Fruit fly (Drosophila melanogaster) whole organism, embryonic: ENCODE measurements around the gene mRpS11.

Experiments used
- Adf1 ChIP-seq: fragments of 200-800 bp; sonication (Bioruptor generic); IDR thresholded peaks from 2 replicates; pipeline ENCODE4 v1.3.6; 2022; ENCODE audit warnings: missing biosample characterization, missing genetic modification characterization
- B-H1 ChIP-seq: fragments of 200-800 bp; sonication (Bioruptor generic); IDR thresholded peaks from 3 replicates; pipeline ENCODE4 v1.3.6; 2022; ENCODE audit warnings: missing biosample characterization, missing genetic modification characterization
- Bdp1 ChIP-seq: fragments of 200-800 bp; sonication (Bioruptor generic); optimal IDR thresholded peaks from 3 replicates; lab custom pipeline; 2016; ENCODE audit warnings: missing biosample characterization, missing genetic modification characterization
- CG10431 ChIP-seq: fragments of 200-800 bp; sonication (Bioruptor generic); optimal IDR thresholded peaks from 3 replicates; lab custom pipeline; 2018; ENCODE audit warnings: missing biosample characterization, mild to moderate bottlenecking, missing genetic modification characterization
- CG12219 ChIP-seq: fragments of 200-800 bp; sonication (Bioruptor generic); optimal IDR thresholded peaks from 3 replicates; lab custom pipeline; 2018; ENCODE audit warnings: missing biosample characterization, mild to moderate bottlenecking, missing genetic modification characterization
- CG12659 ChIP-seq: fragments of 200-800 bp; sonication (Bioruptor generic); optimal IDR thresholded peaks from 3 replicates; lab custom pipeline; 2017; ENCODE audit warnings: mild to moderate bottlenecking, missing biosample characterization, missing genetic modification reagents, missing genetic modification characterization
- CG13624 ChIP-seq: fragments of 200-800 bp; sonication (Bioruptor generic); optimal IDR thresholded peaks from 2 replicates; lab custom pipeline; 2016; ENCODE audit warnings: missing biosample characterization, missing genetic modification characterization
- CG14441 ChIP-seq: fragments of 200-800 bp; sonication (Bioruptor generic); IDR thresholded peaks from 2 replicates; pipeline ENCODE4 v1.3.6; 2022; ENCODE audit warnings: missing biosample characterization, missing genetic modification characterization
- CG15269 ChIP-seq: fragments of 200-800 bp; sonication (Bioruptor generic); optimal IDR thresholded peaks from 2 replicates; lab custom pipeline; 2018; ENCODE audit warnings: missing biosample characterization, mild to moderate bottlenecking, missing genetic modification characterization, moderate library complexity
- CG16813 ChIP-seq: fragments of 200-800 bp; sonication (Bioruptor generic); IDR thresholded peaks from 3 replicates; pipeline ENCODE4 v1.3.6; 2022; ENCODE audit warnings: missing biosample characterization, missing genetic modification characterization; ENCODE audit not compliant: partially characterized antibody
- CG17186 ChIP-seq: fragments of 200-800 bp; sonication (Bioruptor generic); optimal IDR thresholded peaks from 3 replicates; lab custom pipeline; 2017; ENCODE audit warnings: missing biosample characterization, missing genetic modification reagents, missing genetic modification characterization
- CG17361 ChIP-seq: fragments of 200-800 bp; sonication (Bioruptor generic); IDR thresholded peaks from 3 replicates; pipeline ENCODE4 v1.3.6; 2022; ENCODE audit warnings: missing biosample characterization, missing genetic modification characterization
- CG18262 ChIP-seq: fragments of 200-800 bp; optimal IDR thresholded peaks from 3 replicates; lab custom pipeline; 2019; ENCODE audit warnings: missing biosample characterization, mild to moderate bottlenecking, missing genetic modification characterization, moderate library complexity
- CG2889 ChIP-seq: fragments of 200-800 bp; sonication (Bioruptor generic); IDR thresholded peaks from 3 replicates; pipeline ENCODE4 v1.3.6; 2022; ENCODE audit warnings: missing biosample characterization, missing genetic modification characterization
- CG3163 ChIP-seq: fragments of 200-800 bp; sonication (Bioruptor generic); optimal IDR thresholded peaks from 3 replicates; lab custom pipeline; 2016; ENCODE audit warnings: missing biosample characterization, missing genetic modification characterization
- CG4360 ChIP-seq: fragments of 200-800 bp; sonication (Bioruptor generic); IDR thresholded peaks from 2 replicates; pipeline ENCODE4 v1.3.6; 2022; ENCODE audit warnings: missing biosample characterization, missing genetic modification characterization
- CG6854 ChIP-seq: fragments of 200-800 bp; sonication (Bioruptor generic); optimal IDR thresholded peaks from 3 replicates; lab custom pipeline; 2017; ENCODE audit warnings: missing biosample characterization, mild to moderate bottlenecking, missing genetic modification characterization
- CG7745 ChIP-seq: fragments of 200-800 bp; sonication (Bioruptor generic); optimal IDR thresholded peaks from 2 replicates; lab custom pipeline; 2018; ENCODE audit warnings: missing biosample characterization, mild to moderate bottlenecking, missing genetic modification characterization, moderate library complexity
- CG8281 ChIP-seq: fragments of 200-800 bp; sonication (Bioruptor generic); optimal IDR thresholded peaks from 2 replicates; lab custom pipeline; 2018; ENCODE audit warnings: missing biosample characterization, mild to moderate bottlenecking, missing genetic modification characterization, moderate library complexity
- Dfd ChIP-seq, 2 experiments: fragments of >200 bp; optimal IDR thresholded peaks; 2 replicates each; lab custom pipeline; 2017; ENCODE audit warnings: missing biosample characterization in 2 of 2, missing genetic modification characterization in 2 of 2
- Dref ChIP-seq: fragments of 200-800 bp; sonication (Bioruptor generic); IDR thresholded peaks from 2 replicates; pipeline ENCODE4 v1.3.6; 2022; ENCODE audit warnings: missing biosample characterization, missing genetic modification characterization
- E2f2 ChIP-seq: fragments of 200-800 bp; sonication (Bioruptor generic); IDR thresholded peaks from 2 replicates; pipeline ENCODE4 v1.3.6; 2022; ENCODE audit warnings: missing biosample characterization, missing genetic modification characterization
- Elba2 ChIP-seq: fragments of 200-800 bp; sonication (Bioruptor generic); optimal IDR thresholded peaks from 3 replicates; lab custom pipeline; 2016; ENCODE audit warnings: missing biosample characterization, missing genetic modification characterization
- Lim3 ChIP-seq: fragments of 200-800 bp; sonication (Bioruptor generic); IDR thresholded peaks from 2 replicates; pipeline ENCODE4 v1.3.6; 2022; ENCODE audit warnings: missing biosample characterization, missing genetic modification characterization
- MBD-R2 ChIP-seq: fragments of 200-800 bp; sonication (Bioruptor generic); IDR thresholded peaks from 2 replicates; pipeline ENCODE4 v1.3.6; 2022; ENCODE audit warnings: missing biosample characterization, missing genetic modification characterization
- Med ChIP-seq: fragments of 200-800 bp; sonication (Bioruptor generic); peaks from one replicate; lab custom pipeline; 2016; ENCODE audit warnings: missing biosample characterization, missing genetic modification characterization, mild to moderate bottlenecking, inconsistent platforms, moderate library complexity
- Scr ChIP-seq: fragments of 200-800 bp; sonication (Bioruptor generic); IDR thresholded peaks from 2 replicates; pipeline ENCODE4 v1.3.6; 2022; ENCODE audit warnings: missing biosample characterization, missing genetic modification characterization; ENCODE audit not compliant: partially characterized antibody
- Usf ChIP-seq: fragments of 200-800 bp; sonication (Bioruptor generic); optimal IDR thresholded peaks from 2 replicates; lab custom pipeline; 2017; ENCODE audit warnings: missing genotype, missing biosample characterization, missing genetic modification characterization
- ato ChIP-seq: fragments of 200-800 bp; sonication (Bioruptor generic); IDR thresholded peaks from 2 replicates; pipeline ENCODE4 v1.3.6; 2022; ENCODE audit warnings: missing biosample characterization, missing genetic modification characterization; ENCODE audit not compliant: partially characterized antibody
- cg ChIP-seq: fragments of 200-800 bp; sonication (Bioruptor generic); optimal IDR thresholded peaks from 3 replicates; lab custom pipeline; 2019; ENCODE audit warnings: missing biosample characterization, mild to moderate bottlenecking, missing genetic modification characterization, moderate library complexity
- corto ChIP-seq: fragments of 200-800 bp; sonication (Bioruptor generic); optimal IDR thresholded peaks from 2 replicates; lab custom pipeline; 2016; ENCODE audit warnings: missing biosample characterization, mild to moderate bottlenecking, missing genetic modification characterization, moderate library complexity
- crc ChIP-seq: fragments of 200-800 bp; sonication (Bioruptor generic); optimal IDR thresholded peaks from 2 replicates; lab custom pipeline; 2016; ENCODE audit warnings: missing biosample characterization, missing genetic modification characterization
- danr ChIP-seq: fragments of 200-800 bp; sonication (Bioruptor generic); IDR thresholded peaks from 2 replicates; pipeline ENCODE4 v1.3.6; 2022; ENCODE audit warnings: missing biosample characterization, missing genetic modification characterization
- fd96Cb ChIP-seq: fragments of 200-800 bp; sonication (Bioruptor generic); optimal IDR thresholded peaks from 2 replicates; lab custom pipeline; 2018; ENCODE audit warnings: missing biosample characterization, mild to moderate bottlenecking, missing genetic modification characterization, moderate library complexity
- hkb ChIP-seq, 2 experiments: fragments of 200-800 bp in 1 of 2; fragments of >200 bp in 1 of 2; sonication (Bioruptor generic) in 1 of 2; IDR thresholded peaks in 1 of 2; optimal IDR thresholded peaks in 1 of 2; 2 replicates each; pipeline versions ENCODE4 v1.3.6 to Lab custom; 2017 to 2022; ENCODE audit warnings: missing biosample characterization in 1 of 2, missing genetic modification characterization in 1 of 2
- insv ChIP-seq, 2 experiments: fragments of 200-800 bp; sonication (Bioruptor generic); optimal IDR thresholded peaks; 3 replicates each; lab custom pipeline; 2016 to 2018; ENCODE audit warnings: missing biosample characterization in 2 of 2, missing genetic modification characterization in 2 of 2
- nmo ChIP-seq: fragments of 200-800 bp; sonication (Bioruptor generic); optimal IDR thresholded peaks from 2 replicates; lab custom pipeline; 2018; ENCODE audit warnings: missing biosample characterization, mild to moderate bottlenecking, missing genetic modification characterization, moderate library complexity
- otp ChIP-seq: fragments of 200-800 bp; sonication (Bioruptor generic); IDR thresholded peaks from 3 replicates; pipeline ENCODE4, ENCODE4 v1.3.6; 2022; ENCODE audit warnings: missing biosample characterization, missing genetic modification characterization
- p53 ChIP-seq: fragments of 200-800 bp; sonication (Bioruptor generic); optimal IDR thresholded peaks from 2 replicates; lab custom pipeline; 2016; ENCODE audit warnings: missing biosample characterization, missing genetic modification characterization
- pan ChIP-seq, 4 experiments: fragments of >200 bp in 3 of 4; fragments of 200-800 bp in 1 of 4; sonication (Bioruptor generic) in 1 of 4; optimal IDR thresholded peaks in 3 of 4; IDR thresholded peaks in 1 of 4; 2 replicates each; pipeline versions ENCODE4 v1.3.6 to Lab custom; 2017 to 2022; ENCODE audit warnings: missing biosample characterization in 2 of 4, missing genetic modification characterization in 2 of 4, mixed read lengths in 1 of 4
- prd ChIP-seq, 3 experiments: fragments of >200 bp in 2 of 3; fragments of 200-800 bp in 1 of 3; sonication (Bioruptor generic) in 1 of 3; optimal IDR thresholded peaks in 2 of 3; IDR thresholded peaks in 1 of 3; 2 replicates in 2 of 3; 3 replicates in 1 of 3; pipeline versions ENCODE4 v1.3.6 to Lab custom; 2017 to 2022; ENCODE audit warnings: missing biosample characterization in 1 of 3, missing genetic modification characterization in 1 of 3
- tio ChIP-seq: fragments of 200-800 bp; sonication (Bioruptor generic); optimal IDR thresholded peaks from 2 replicates; lab custom pipeline; 2017; ENCODE audit warnings: missing biosample characterization, missing genetic modification characterization, inconsistent platforms
- unc-4 ChIP-seq: fragments of 200-800 bp; sonication (Bioruptor generic); IDR thresholded peaks from 2 replicates; pipeline ENCODE4 v1.3.6; 2022; ENCODE audit warnings: missing biosample characterization, missing genetic modification characterization; ENCODE audit not compliant: partially characterized antibody

The mRpS11 gene

DNA sequence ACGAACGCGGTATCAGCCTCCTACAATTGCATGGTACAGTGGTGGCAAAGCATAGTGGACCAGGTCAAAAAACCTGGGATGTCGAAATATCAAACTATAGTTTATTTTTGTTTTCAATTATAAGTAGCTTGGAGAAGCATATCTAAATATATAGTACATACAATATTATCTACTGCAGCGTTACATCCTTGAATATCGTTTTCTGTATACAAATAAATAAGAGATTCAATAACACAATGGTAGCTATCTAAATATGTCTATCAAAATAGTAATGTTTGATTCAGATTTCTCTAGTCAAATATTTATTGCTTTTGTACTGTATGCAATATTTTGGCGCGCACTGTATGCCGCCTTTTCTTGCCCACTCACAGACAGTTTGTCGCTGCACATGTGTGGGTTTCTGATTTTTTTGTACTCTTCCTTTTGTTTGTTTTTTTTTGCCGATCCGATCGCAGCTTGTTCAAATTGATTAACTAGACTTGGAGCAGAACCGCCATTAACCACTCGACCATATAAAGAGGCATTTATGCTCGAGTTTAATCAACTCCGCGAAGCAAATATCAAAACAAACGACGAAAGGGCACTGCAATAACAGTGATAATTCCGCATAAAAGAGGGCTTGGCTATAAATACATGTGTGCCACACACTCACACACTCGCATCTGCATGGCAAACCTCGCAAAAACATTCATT is 8.3 kb downstream of the mRpS11 start (continued):
- TF ChIP-seq CG15269 (tag; lab: Kevin White, UChicago) (peak; percentile 96), crc (GFP tag; lab: Kevin White, UChicago) (peak; percentile 79), CG7745 (tag; lab: Kevin White, UChicago) (no peak), CG12219 (GFP tag; lab: Kevin White, UChicago) (peak; percentile 95), CG14441 (GFP tag; lab: Robert Waterston, UW) (peak; percentile 92), unc-4 (GFP tag; lab: Robert Waterston, UW) (no peak), ato (GFP tag; lab: Robert Waterston, UW) (no peak), CG18262 (tag; lab: Kevin White, UChicago) (peak; percentile 98), Scr (GFP tag; lab: Robert Waterston, UW) (no peak), CG4360 (GFP tag; lab: Robert Waterston, UW) (peak; percentile 69), prd (optimal IDR thresholded peaks at IDR 0.05; lab: Kevin White, UChicago) (no peak), prd (GFP tag; IDR thresholded peaks at IDR 0.05; lab: Robert Waterston, UW) (peak; percentile 94), CG16813 (no peak), danr (peak; percentile 92), insv (GFP tag; optimal IDR thresholded peaks at IDR 0.05; lab: Kevin White, UChicago) (peak; percentile 44 to 60), p53 (peak; percentile 63), otp (peak; percentile 92), Med (GFP tag; lab: Kevin White, UChicago) (peak; percentile 97), E2f2 (GFP tag; lab: Robert Waterston, UW) (peak; percentile 78), corto (peak; percentile 65), CG17361 (peak; percentile 96), Bdp1 (GFP tag; lab: Kevin White, UChicago) (peak; percentile 86), CG10431 (GFP tag; lab: Kevin White, UChicago) (peak; percentile 90), CG3163 (GFP tag; lab: Kevin White, UChicago) (peak; percentile 61), CG2889 (GFP tag; lab: Robert Waterston, UW) (peak; percentile 72), fd96Cb (peak; percentile 94), Adf1 (GFP tag; lab: Robert Waterston, UW) (peak; percentile 60), CG8281 (tag; lab: Kevin White, UChicago) (peak; percentile 87), pan (optimal IDR thresholded peaks at IDR 0.05; lab: Kevin White, UChicago) (no peak), pan (GFP tag; optimal IDR thresholded peaks at IDR 0.05 in 1 of 2, IDR thresholded peaks at IDR 0.05 in 1 of 2) (peak in 1 of 2 experiments; percentile 96), cg (peak; percentile 26), Lim3 (GFP tag; lab: Robert Waterston, UW) (peak; percentile 80), CG12659 (GFP tag; lab: Kevin White, UChicago) (peak; percentile 97), Dfd (GFP tag; optimal IDR thresholded peaks at IDR 0.05; lab: Kevin White, UChicago) (no peak), CG17186 (peak; percentile 81), hkb (optimal IDR thresholded peaks at IDR 0.05; lab: Kevin White, UChicago) (no peak), hkb (GFP tag; IDR thresholded peaks at IDR 0.05; lab: Robert Waterston, UW) (peak; percentile 98), Elba2 (GFP tag; lab: Kevin White, UChicago) (peak; percentile 39), B-H1 (GFP tag; lab: Robert Waterston, UW) (peak; percentile 88), CG13624 (GFP tag; lab: Kevin White, UChicago) (peak; percentile 92), tio (GFP tag; lab: Kevin White, UChicago) (peak; percentile 97), nmo (GFP tag; lab: Kevin White, UChicago) (peak; percentile 97), MBD-R2 (GFP tag; lab: Robert Waterston, UW) (peak; percentile 66; the same call in 1 of the 2 replicates), Dref (peak; percentile 35; the same call in 1 of the 2 replicates), Usf (GFP tag; lab: Kevin White, UChicago) (peak; percentile 87), CG6854 (GFP tag; lab: Kevin White, UChicago) (peak; percentile 95)
- TF ChIP-seq, all 482 proteins: peak for 418
